Worm (Caenorhabditis elegans) whole organism, L2 larva: ENCODE results near the gene unc-98.

Experiments used
- C34F6.9 ChIP-seq: fragments of 150-350 bp; optimal IDR thresholded peaks from 2 replicates; lab custom pipeline; 2014; ENCODE audit warnings: missing biosample characterization, missing genetic modification characterization
- F13H6.1 ChIP-seq: sonication (generic microtip); optimal IDR thresholded peaks from 2 replicates; lab custom pipeline; 2016; ENCODE audit warnings: missing genetic modification characterization, missing compliant biosample characterization
- R02D3.7 ChIP-seq: fragments of 150-350 bp; optimal IDR thresholded peaks from 2 replicates; lab custom pipeline; 2014; ENCODE audit warnings: missing biosample characterization, missing genetic modification characterization
- ZK546.5 ChIP-seq: sonication (generic microtip); optimal IDR thresholded peaks from 2 replicates; lab custom pipeline; 2017; ENCODE audit warnings: missing biosample characterization, missing genetic modification characterization
- alr-1 ChIP-seq: fragments of 150-350 bp; optimal IDR thresholded peaks from 2 replicates; lab custom pipeline; 2014; ENCODE audit warnings: missing biosample characterization, missing genetic modification characterization
- aly-2 ChIP-seq: fragments of 150-350 bp; optimal IDR thresholded peaks from 2 replicates; lab custom pipeline; 2014; ENCODE audit warnings: missing biosample characterization, missing genetic modification characterization
- ama-1 ChIP-seq: fragments of 150-350 bp; optimal IDR thresholded peaks from 2 replicates; lab custom pipeline; 2018; ENCODE audit warnings: inconsistent platforms
- blmp-1 ChIP-seq: sonication (generic microtip); optimal IDR thresholded peaks from 2 replicates; lab custom pipeline; 2017; ENCODE audit warnings: missing genetic modification characterization, mild to moderate bottlenecking, missing compliant biosample characterization, antibody characterized with exemption, moderate library complexity; ENCODE audit not compliant: insufficient read depth
- ceh-16 ChIP-seq: fragments of 150-350 bp; optimal IDR thresholded peaks from 2 replicates; lab custom pipeline; 2014; ENCODE audit warnings: missing biosample characterization, missing genetic modification characterization
- ceh-82 ChIP-seq: fragments of 150-350 bp; optimal IDR thresholded peaks from 2 replicates; lab custom pipeline; 2014; ENCODE audit warnings: missing biosample characterization, missing genetic modification characterization
- crh-2 ChIP-seq: sonication (generic microtip); optimal IDR thresholded peaks from 2 replicates; lab custom pipeline; 2017; ENCODE audit warnings: missing biosample characterization, missing genetic modification characterization
- dmd-4 ChIP-seq: sonication (generic microtip); optimal IDR thresholded peaks from 2 replicates; lab custom pipeline; 2017; ENCODE audit warnings: missing biosample characterization, missing genetic modification characterization
- egl-27 ChIP-seq: sonication (generic microtip); optimal IDR thresholded peaks from 3 replicates; lab custom pipeline; 2017; ENCODE audit warnings: missing biosample characterization, missing genetic modification reagents, missing genetic modification characterization
- elt-1 ChIP-seq: fragments of 150-350 bp; optimal IDR thresholded peaks from 2 replicates; lab custom pipeline; 2014; ENCODE audit warnings: missing biosample characterization, missing genetic modification characterization
- elt-3 ChIP-seq: sonication (generic microtip); optimal IDR thresholded peaks from 2 replicates; lab custom pipeline; 2017; ENCODE audit warnings: missing biosample characterization, missing genetic modification characterization
- fos-1 ChIP-seq: fragments of 150-350 bp; optimal IDR thresholded peaks from 2 replicates; lab custom pipeline; 2014; ENCODE audit warnings: missing biosample characterization, missing genetic modification characterization
- gmeb-1 ChIP-seq: fragments of 150-350 bp; optimal IDR thresholded peaks from 2 replicates; lab custom pipeline; 2014; ENCODE audit warnings: missing biosample characterization, missing genetic modification characterization
- lin-11 ChIP-seq: fragments of 150-350 bp; sonication (generic microtip); optimal IDR thresholded peaks from 2 replicates; lab custom pipeline; 2014; ENCODE audit warnings: missing biosample characterization, missing genetic modification characterization, inconsistent platforms, mixed read lengths
- lin-13 ChIP-seq: fragments of 150-350 bp; optimal IDR thresholded peaks from 2 replicates; lab custom pipeline; 2014; ENCODE audit warnings: missing biosample characterization, missing genetic modification reagents, missing genetic modification characterization
- lin-39 ChIP-seq: fragments of 150-350 bp; optimal IDR thresholded peaks from 2 replicates; lab custom pipeline; 2014; ENCODE audit warnings: missing biosample characterization, missing genetic modification reagents, missing genetic modification characterization
- lsy-2 ChIP-seq, 2 experiments: fragments of 150-350 bp in 1 of 2; sonication (generic microtip) in 1 of 2; optimal IDR thresholded peaks; 2 replicates each; lab custom pipeline; 2014 to 2017; ENCODE audit warnings: missing biosample characterization in 2 of 2, missing genetic modification characterization in 2 of 2
- mab-5 ChIP-seq: fragments of 150-350 bp; optimal IDR thresholded peaks from 2 replicates; lab custom pipeline; 2014; ENCODE audit warnings: missing biosample characterization, missing genetic modification characterization
- mbf-1 ChIP-seq: sonication (generic microtip); optimal IDR thresholded peaks from 2 replicates; lab custom pipeline; 2017; ENCODE audit warnings: missing biosample characterization, missing genetic modification characterization
- mdl-1 ChIP-seq, 2 experiments: fragments of 150-350 bp in 1 of 2; sonication (generic microtip) in 1 of 2; optimal IDR thresholded peaks; 2 replicates each; lab custom pipeline; 2017; ENCODE audit warnings: missing biosample characterization in 2 of 2, missing genetic modification characterization in 2 of 2
- nhr-10 ChIP-seq: sonication (generic microtip); optimal IDR thresholded peaks from 2 replicates; lab custom pipeline; 2017; ENCODE audit warnings: missing biosample characterization, missing genetic modification characterization
- nhr-11 ChIP-seq: fragments of 150-350 bp; optimal IDR thresholded peaks from 2 replicates; lab custom pipeline; 2014; ENCODE audit warnings: missing biosample characterization, missing genetic modification characterization
- nhr-12 ChIP-seq: fragments of 150-350 bp; optimal IDR thresholded peaks from 2 replicates; lab custom pipeline; 2014; ENCODE audit warnings: missing biosample characterization, missing genetic modification characterization
- nhr-129 ChIP-seq: fragments of 150-350 bp; optimal IDR thresholded peaks from 2 replicates; lab custom pipeline; 2014; ENCODE audit warnings: missing biosample characterization, missing genetic modification characterization
- nhr-21 ChIP-seq: fragments of 150-350 bp; optimal IDR thresholded peaks from 2 replicates; lab custom pipeline; 2014; ENCODE audit warnings: missing biosample characterization, missing genetic modification characterization
- nhr-23 ChIP-seq: fragments of 150-350 bp; optimal IDR thresholded peaks from 2 replicates; lab custom pipeline; 2014; ENCODE audit warnings: missing biosample characterization, missing genetic modification reagents, missing genetic modification characterization
- nhr-237 ChIP-seq: fragments of 150-350 bp; optimal IDR thresholded peaks from 2 replicates; lab custom pipeline; 2014; ENCODE audit warnings: missing biosample characterization, missing genetic modification characterization
- nhr-6 ChIP-seq: fragments of 150-350 bp; optimal IDR thresholded peaks from 2 replicates; lab custom pipeline; 2014; ENCODE audit warnings: missing biosample characterization, missing genetic modification characterization
- peb-1 ChIP-seq: fragments of 150-350 bp; optimal IDR thresholded peaks from 2 replicates; lab custom pipeline; 2014; ENCODE audit warnings: missing biosample characterization, missing genetic modification characterization
- skn-1 ChIP-seq: sonication (generic microtip); optimal IDR thresholded peaks from 2 replicates; lab custom pipeline; 2017; ENCODE audit warnings: missing biosample characterization, missing genetic modification characterization
- sma-3 ChIP-seq: sonication (generic microtip); optimal IDR thresholded peaks from 2 replicates; lab custom pipeline; 2016; ENCODE audit warnings: missing genetic modification reagents, missing genetic modification characterization, missing compliant biosample characterization
- sma-9 ChIP-seq, 2 experiments: fragments of 150-350 bp in 1 of 2; sonication (generic microtip) in 1 of 2; optimal IDR thresholded peaks; 2 replicates each; lab custom pipeline; 2014 to 2016; ENCODE audit warnings: missing genetic modification characterization in 2 of 2, mild to moderate bottlenecking in 1 of 2, missing biosample characterization in 1 of 2, missing compliant biosample characterization in 1 of 2, missing genetic modification reagents in 1 of 2, moderate library complexity in 1 of 2
- snpc-4 ChIP-seq: fragments of 150-350 bp; optimal IDR thresholded peaks from 2 replicates; lab custom pipeline; 2014; ENCODE audit warnings: missing biosample characterization, missing genetic modification characterization
- unc-39 ChIP-seq: fragments of 150-350 bp; optimal IDR thresholded peaks from 2 replicates; lab custom pipeline; 2014; ENCODE audit warnings: missing biosample characterization, missing genetic modification characterization
- unc-55 ChIP-seq: fragments of 150-350 bp; sonication (generic microtip); optimal IDR thresholded peaks from 3 replicates; lab custom pipeline; 2014; ENCODE audit warnings: missing biosample characterization, missing genetic modification reagents, missing genetic modification characterization
- unc-62 ChIP-seq: fragments of 150-350 bp; optimal IDR thresholded peaks from 2 replicates; lab custom pipeline; 2014; ENCODE audit warnings: missing biosample characterization, missing genetic modification reagents, missing genetic modification characterization
- ztf-1 ChIP-seq: fragments of 200-800 bp; sonication (Bioruptor generic); conservative IDR thresholded peaks from 2 replicates; pipeline ENCODE4 v1.3.6; 2022; ENCODE audit warnings: missing genetic modification characterization, missing compliant biosample characterization
- ztf-11 ChIP-seq: sonication (generic microtip); optimal IDR thresholded peaks from 2 replicates; lab custom pipeline; 2017; ENCODE audit warnings: missing biosample characterization, missing genetic modification characterization
- ztf-4 ChIP-seq: fragments of 150-350 bp; optimal IDR thresholded peaks from 2 replicates; lab custom pipeline; 2014; ENCODE audit warnings: missing biosample characterization, missing genetic modification characterization

The unc-98 gene

DNA sequence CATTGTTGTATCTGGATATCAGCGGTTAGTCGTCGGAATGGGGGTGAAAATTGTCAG, at the start of gene unc-98, which contains the start of gene F08C6.18:
Gene unc-98, minus strand, starts transcription at position 48 of the 57 bp plus-strand sequence.
Gene F08C6.18, minus strand, starts transcription at position 57 of the 57 bp plus-strand sequence.
- no peak for TF ChIP-seq mab-5
- no peak for TF ChIP-seq nhr-237 (tag; lab: Kevin White, UChicago)

DNA sequence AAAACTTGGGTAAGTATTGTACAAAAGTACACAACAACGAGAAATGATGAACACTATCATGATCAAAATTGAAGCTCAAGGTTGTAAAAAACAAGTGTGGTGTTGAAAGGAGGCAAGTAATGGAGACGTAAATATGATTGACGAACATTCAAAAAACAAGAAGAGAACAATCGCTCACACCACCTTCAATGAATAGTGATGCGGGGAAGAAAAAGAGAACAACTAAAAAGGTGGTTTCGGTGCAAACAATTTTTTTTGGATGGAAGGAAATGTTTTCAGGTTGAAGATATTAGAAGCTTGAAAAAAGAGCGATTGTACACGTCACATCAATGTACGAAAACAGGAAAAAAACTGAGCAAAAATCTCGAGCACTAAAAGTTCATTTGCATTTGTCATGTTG, 41.0 kb upstream of the unc-98 start:
- TF ChIP-seq mbf-1 (no peak), lsy-2 (tag; optimal IDR thresholded peaks at IDR 0.05; lab: Kevin White, UChicago) (no peak), fos-1 (tag; lab: Kevin White, UChicago) (no peak), mdl-1 (tag; optimal IDR thresholded peaks at IDR 0.05; lab: Kevin White, UChicago) (no peak), nhr-11 (tag; lab: Kevin White, UChicago) (no peak), elt-1 (tag; lab: Kevin White, UChicago) (no peak), nhr-21 (no peak), ztf-4 (tag; lab: Kevin White, UChicago) (no peak), ztf-11 (tag; lab: Kevin White, UChicago) (no peak), sma-9 (GFP tag; optimal IDR thresholded peaks at IDR 0.05; lab: Kevin White, UChicago) (no peak), sma-9 (tag; optimal IDR thresholded peaks at IDR 0.05; lab: Kevin White, UChicago) (no peak), gmeb-1 (tag; lab: Kevin White, UChicago) (no peak), nhr-6 (no peak), unc-62 (no peak), C34F6.9 (no peak), blmp-1 (tag; lab: Kevin White, UChicago) (no peak), lin-13 (GFP tag; lab: Kevin White, UChicago) (no peak), aly-2 (tag; lab: Kevin White, UChicago) (no peak), ceh-82 (no peak)

DNA sequence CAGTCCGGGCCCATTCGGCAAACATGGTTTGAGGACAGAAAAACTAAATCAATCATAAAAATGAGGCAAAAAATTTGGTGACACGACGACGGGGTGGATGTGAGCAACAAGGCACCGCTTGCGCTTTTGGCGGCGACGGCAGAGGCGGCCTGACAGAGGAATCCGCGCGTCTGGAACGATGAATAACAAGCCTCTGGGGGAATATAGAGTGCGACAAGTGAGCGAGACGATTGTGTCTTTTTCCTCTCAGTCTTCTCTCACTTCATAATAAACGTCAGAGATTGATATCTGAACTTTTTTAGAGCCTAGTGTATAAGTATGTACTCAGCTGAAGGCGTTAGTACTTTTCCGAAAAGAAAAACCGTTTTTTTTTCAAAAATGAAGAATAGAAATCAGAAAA, 34.6 kb upstream of the unc-98 start, which contains the start of gene twk-17:
Gene twk-17, minus strand, starts transcription at position 101 of the 400 bp plus-strand sequence.
- TF ChIP-seq lin-39 (tag; lab: Kevin White, UChicago) (no peak), mbf-1 (no peak), gmeb-1 (tag; lab: Kevin White, UChicago) (no peak), unc-39 (tag; lab: Kevin White, UChicago) (no peak), sma-3 (GFP tag; lab: Kevin White, UChicago) (no peak), nhr-129 (tag; lab: Kevin White, UChicago) (no peak)

DNA sequence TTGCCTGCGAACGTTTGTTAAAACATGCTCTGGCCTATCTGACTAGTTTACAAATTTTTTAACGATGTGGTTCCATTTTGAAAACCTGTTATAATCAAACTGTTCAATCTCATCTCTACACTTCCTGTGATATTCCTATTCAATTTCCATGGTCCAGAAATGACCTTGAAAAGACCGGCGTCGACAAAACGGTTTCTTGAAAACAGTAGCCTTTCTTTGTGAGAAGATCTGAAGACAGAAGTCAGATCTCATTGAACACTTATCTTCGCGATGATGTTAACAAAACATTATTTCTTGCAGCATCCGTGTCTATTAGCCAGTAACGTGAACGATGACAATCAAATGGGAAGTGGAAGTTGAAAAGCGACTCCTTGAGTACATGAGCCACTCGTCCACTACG, 23.2 kb upstream of the unc-98 start, which contains the start of gene C44E12.1:
Gene C44E12.1, plus strand, starts transcription at position 301 of the 400 bp plus-strand sequence.
- TF ChIP-seq ZK546.5 (no peak), dmd-4 (tag; lab: Kevin White, UChicago) (no peak), snpc-4 (tag; lab: Kevin White, UChicago) (no peak), ztf-4 (tag; lab: Kevin White, UChicago) (no peak), nhr-21 (no peak), nhr-237 (tag; lab: Kevin White, UChicago) (no peak), R02D3.7 (tag; lab: Kevin White, UChicago) (no peak), nhr-12 (no peak), nhr-23 (no peak)

DNA sequence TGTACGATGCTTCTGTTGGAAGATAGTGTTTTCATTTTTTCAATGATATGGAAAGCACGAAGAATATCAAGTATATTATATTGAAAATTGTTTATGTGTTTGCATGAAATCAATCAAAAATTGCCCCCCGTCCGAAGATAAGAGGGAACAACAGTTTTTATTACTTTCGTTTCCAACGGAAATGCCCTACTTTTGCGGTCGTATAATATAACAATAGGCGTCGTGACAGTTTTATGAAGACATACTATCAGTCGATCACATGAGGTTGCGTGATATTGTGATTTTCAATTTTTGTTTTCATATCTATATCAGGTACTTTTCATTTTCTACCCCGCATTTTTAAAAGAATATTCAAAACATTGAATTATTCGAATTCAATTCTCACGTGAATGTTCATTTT, 22.6 kb upstream of the unc-98 start:
- TF ChIP-seq crh-2 (tag; lab: Kevin White, UChicago): no peak
- TF ChIP-seq aly-2 (tag; lab: Kevin White, UChicago): no peak
- no peak for TF ChIP-seq lin-39 (tag; lab: Kevin White, UChicago)
- TF ChIP-seq lin-11 (tag; lab: Kevin White, UChicago): no peak
- TF ChIP-seq nhr-6: no peak
- no peak for TF ChIP-seq mbf-1
- no peak for TF ChIP-seq F13H6.1 (tag; lab: Kevin White, UChicago)
- TF ChIP-seq nhr-12: no peak
- peak; percentile 61 for TF ChIP-seq sma-9 (GFP tag; optimal IDR thresholded peaks at IDR 0.05; lab: Kevin White, UChicago)
- no peak for TF ChIP-seq sma-9 (tag; optimal IDR thresholded peaks at IDR 0.05; lab: Kevin White, UChicago)
- no peak for TF ChIP-seq nhr-10
- TF ChIP-seq ztf-4 (tag; lab: Kevin White, UChicago): no peak
- TF ChIP-seq sma-3 (GFP tag; lab: Kevin White, UChicago): peak; percentile 66
- no peak for TF ChIP-seq nhr-237 (tag; lab: Kevin White, UChicago)
- TF ChIP-seq nhr-11 (tag; lab: Kevin White, UChicago): no peak
- TF ChIP-seq ceh-16 (tag; lab: Kevin White, UChicago): no peak
- TF ChIP-seq snpc-4 (tag; lab: Kevin White, UChicago): no peak
- TF ChIP-seq peb-1 (tag; lab: Kevin White, UChicago): no peak
- TF ChIP-seq unc-39 (tag; lab: Kevin White, UChicago): no peak
- no peak for TF ChIP-seq ceh-82
- no peak for TF ChIP-seq egl-27 (tag; lab: Kevin White, UChicago)
- no peak for TF ChIP-seq mdl-1 (tag; optimal IDR thresholded peaks at IDR 0.05; lab: Kevin White, UChicago)
- no peak for TF ChIP-seq skn-1
- no peak for TF ChIP-seq unc-62
- TF ChIP-seq lin-13 (GFP tag; lab: Kevin White, UChicago): no peak
- no peak for TF ChIP-seq C34F6.9
- peak; percentile 66 for TF ChIP-seq blmp-1 (tag; lab: Kevin White, UChicago)
- no peak for TF ChIP-seq ama-1
- no peak for TF ChIP-seq dmd-4 (tag; lab: Kevin White, UChicago)
- TF ChIP-seq ztf-1: no peak
- TF ChIP-seq nhr-129 (tag; lab: Kevin White, UChicago): no peak
- no peak for TF ChIP-seq mab-5
- peak; percentile 6 for TF ChIP-seq fos-1 (tag; lab: Kevin White, UChicago)
- TF ChIP-seq R02D3.7 (tag; lab: Kevin White, UChicago): no peak
- TF ChIP-seq nhr-23: no peak
- TF ChIP-seq unc-55 (GFP tag; lab: Kevin White, UChicago): no peak
- no peak for TF ChIP-seq elt-3
- no peak for TF ChIP-seq alr-1 (tag; lab: Kevin White, UChicago)
- TF ChIP-seq ztf-11 (tag; lab: Kevin White, UChicago): no peak
- peak; percentile 29 for TF ChIP-seq nhr-21
